Worm (Caenorhabditis elegans) whole organism, midembryonic: Measurements from ENCODE around the gene unc-129.

Experiments used
- T22C8.4 ChIP-seq: fragments of 200-800 bp; sonication (Bioruptor generic); IDR thresholded peaks from 2 replicates; pipeline ENCODE4 v1.3.6; 2022; ENCODE audit warnings: missing genetic modification characterization, missing compliant biosample characterization
- cog-1 ChIP-seq: sonication (generic microtip); optimal IDR thresholded peaks from 2 replicates; lab custom pipeline; 2016; ENCODE audit warnings: missing genetic modification characterization, missing compliant biosample characterization
- flt-1 ChIP-seq: fragments of 200-800 bp; sonication (Bioruptor generic); IDR thresholded peaks from 2 replicates; pipeline ENCODE4 v1.3.6; 2022; ENCODE audit warnings: missing genetic modification characterization, missing compliant biosample characterization
- klf-2 ChIP-seq: fragments of 200-800 bp; sonication (Bioruptor generic); conservative IDR thresholded peaks from 2 replicates; pipeline ENCODE4 v1.3.6; 2022; ENCODE audit warnings: missing genetic modification reagents, missing genetic modification characterization, missing compliant biosample characterization
- med-1 ChIP-seq: sonication (generic microtip); optimal IDR thresholded peaks from 2 replicates; lab custom pipeline; 2017; ENCODE audit warnings: missing genetic modification characterization, mild to moderate bottlenecking, missing compliant biosample characterization, antibody characterized with exemption, missing genetic modification reagents; ENCODE audit not compliant: insufficient read depth
- ref-1 ChIP-seq: fragments of 200-800 bp; sonication (Bioruptor generic); conservative IDR thresholded peaks from 2 replicates; pipeline ENCODE4 v1.3.6; 2022; ENCODE audit warnings: missing genetic modification reagents, missing genetic modification characterization, missing compliant biosample characterization
- tab-1 ChIP-seq: fragments of 200-800 bp; sonication (Bioruptor generic); IDR thresholded peaks from 2 replicates; pipeline ENCODE4 v1.3.6; 2022; ENCODE audit warnings: missing genetic modification characterization, missing compliant biosample characterization
- ztf-23 ChIP-seq: fragments of 200-800 bp; sonication (Bioruptor generic); IDR thresholded peaks from 2 replicates; pipeline ENCODE4 v1.3.6; 2022; ENCODE audit warnings: missing genetic modification reagents, missing genetic modification characterization, missing compliant biosample characterization
- ztf-29 ChIP-seq: fragments of 200-800 bp; sonication (Bioruptor generic); IDR thresholded peaks from 2 replicates; pipeline ENCODE4 v1.3.6; 2022; ENCODE audit warnings: missing genetic modification reagents, missing genetic modification characterization, missing compliant biosample characterization

- no peak for TF ChIP-seq T22C8.4 (GFP tag; lab: Robert Waterston, UW)
- no peak for TF ChIP-seq flt-1 (GFP tag; lab: Robert Waterston, UW)
- no peak for TF ChIP-seq cog-1 (tag; lab: Kevin White, UChicago)
- TF ChIP-seq med-1 (GFP tag; lab: Kevin White, UChicago) = no peak
- TF ChIP-seq klf-2 (GFP tag; lab: Robert Waterston, UW) = no peak
- no peak for TF ChIP-seq tab-1
- TF ChIP-seq ztf-23 = no peak
- TF ChIP-seq ref-1 = no peak
- TF ChIP-seq ztf-29 (GFP tag; lab: Robert Waterston, UW) = no peak
Measured at ce11 chrIV:9032550-9032949, 27.3 kb upstream of the unc-129 start, which contains the start of gene C53D6.6.
